Fruit fly (Drosophila melanogaster) whole organism, wandering third instar larva: ENCODE measurements around the gene Dyro.

Source experiments
- br ChIP-seq: fragments of 200-800 bp; sonication (Bioruptor generic); optimal IDR thresholded peaks from 2 replicates; lab custom pipeline; 2016; ENCODE audit warnings: missing biosample characterization, missing genetic modification characterization
- jim ChIP-seq: fragments of 175-275, 200-325 bp; sonication (Bioruptor generic); optimal IDR thresholded peaks from 2 replicates; lab custom pipeline; 2016; ENCODE audit warnings: missing biosample characterization, mild to moderate bottlenecking, missing genetic modification characterization

dm6 chr3L:11290200-11290599 is 5.5 kb downstream of the Dyro start:
- no peak for TF ChIP-seq jim (GFP tag; lab: Kevin White, UChicago)
- no peak for TF ChIP-seq br (GFP tag; lab: Kevin White, UChicago)
